Fruit fly (Drosophila melanogaster) whole organism, embryonic: ENCODE data around the gene CG6843.

Experiments
- Atf3 ChIP-seq: fragments of 200-800 bp; sonication (Bioruptor generic); optimal IDR thresholded peaks from 3 replicates; lab custom pipeline; 2016; ENCODE audit warnings: missing biosample characterization, missing genetic modification characterization
- CG10267 ChIP-seq: fragments of 200-800 bp; sonication (Bioruptor generic); optimal IDR thresholded peaks from 2 replicates; lab custom pipeline; 2018; ENCODE audit warnings: missing biosample characterization, mild to moderate bottlenecking, missing genetic modification characterization, moderate library complexity
- CG12104 ChIP-seq: fragments of 200-800 bp; sonication (Bioruptor generic); optimal IDR thresholded peaks from 3 replicates; lab custom pipeline; 2016; ENCODE audit warnings: missing biosample characterization, missing genetic modification characterization
- CG12219 ChIP-seq: fragments of 200-800 bp; sonication (Bioruptor generic); optimal IDR thresholded peaks from 3 replicates; lab custom pipeline; 2018; ENCODE audit warnings: missing biosample characterization, mild to moderate bottlenecking, missing genetic modification characterization
- CG12659 ChIP-seq: fragments of 200-800 bp; sonication (Bioruptor generic); optimal IDR thresholded peaks from 3 replicates; lab custom pipeline; 2017; ENCODE audit warnings: mild to moderate bottlenecking, missing biosample characterization, missing genetic modification reagents, missing genetic modification characterization
- CG13424 ChIP-seq: fragments of 200-800 bp; sonication (Bioruptor generic); optimal IDR thresholded peaks from 2 replicates; lab custom pipeline; 2019; ENCODE audit warnings: missing biosample characterization, mild to moderate bottlenecking, missing genetic modification characterization, moderate library complexity
- CG14014 ChIP-seq: fragments of 200-800 bp; sonication (Bioruptor generic); IDR thresholded peaks from 2 replicates; pipeline ENCODE4 v1.3.6; 2022; ENCODE audit warnings: missing biosample characterization, missing genetic modification characterization
- CG18599 ChIP-seq: fragments of 200-800 bp; sonication (Bioruptor generic); optimal IDR thresholded peaks from 3 replicates; lab custom pipeline; 2017; ENCODE audit warnings: missing biosample characterization, missing genetic modification characterization, mild to moderate bottlenecking, moderate library complexity, missing genetic modification reagents
- CG3163 ChIP-seq: fragments of 200-800 bp; sonication (Bioruptor generic); optimal IDR thresholded peaks from 3 replicates; lab custom pipeline; 2016; ENCODE audit warnings: missing biosample characterization, missing genetic modification characterization
- CG3995 ChIP-seq: fragments of 200-800 bp; sonication (Bioruptor generic); optimal IDR thresholded peaks from 3 replicates; lab custom pipeline; 2016; ENCODE audit warnings: missing biosample characterization, missing genetic modification characterization
- CG4854 ChIP-seq: fragments of 200-800 bp; sonication (Bioruptor generic); optimal IDR thresholded peaks from 2 replicates; lab custom pipeline; 2016; ENCODE audit warnings: missing biosample characterization, missing genetic modification characterization, inconsistent platforms
- CG6765 ChIP-seq: fragments of 200-800 bp; sonication (Bioruptor generic); optimal IDR thresholded peaks from 3 replicates; lab custom pipeline; 2017; ENCODE audit warnings: missing biosample characterization, mild to moderate bottlenecking, missing genetic modification characterization
- CG7928 ChIP-seq: fragments of 200-800 bp; sonication (Bioruptor generic); optimal IDR thresholded peaks from 2 replicates; lab custom pipeline; 2017; ENCODE audit warnings: missing biosample characterization, mild to moderate bottlenecking, missing genetic modification characterization
- CG9215 ChIP-seq: fragments of 200-800 bp; sonication (Bioruptor generic); IDR thresholded peaks from 2 replicates; pipeline ENCODE4 v1.3.6; 2022; ENCODE audit warnings: missing biosample characterization, missing genetic modification characterization
- CG9437 ChIP-seq: fragments of 200-800 bp; sonication (Bioruptor generic); optimal IDR thresholded peaks from 2 replicates; lab custom pipeline; 2018; ENCODE audit warnings: missing biosample characterization, mild to moderate bottlenecking, missing genetic modification characterization
- CG9609 ChIP-seq: fragments of 200-800 bp; sonication (Bioruptor generic); optimal IDR thresholded peaks from 3 replicates; lab custom pipeline; 2016; ENCODE audit warnings: missing biosample characterization, missing genetic modification characterization
- CG9727 ChIP-seq: fragments of 200-800 bp; sonication (Bioruptor generic); optimal IDR thresholded peaks from 3 replicates; lab custom pipeline; 2017; ENCODE audit warnings: missing biosample characterization, mild to moderate bottlenecking, missing genetic modification characterization
- CG9932 ChIP-seq: fragments of 200-800 bp; sonication (Bioruptor generic); IDR thresholded peaks from 2 replicates; pipeline ENCODE4 v1.3.6; 2022; ENCODE audit warnings: missing biosample characterization, missing genetic modification characterization
- CTCF ChIP-seq: fragments of 200-800 bp; sonication (Bioruptor generic); optimal IDR thresholded peaks from 2 replicates; lab custom pipeline; 2017; ENCODE audit warnings: missing biosample characterization, mild to moderate bottlenecking, missing genetic modification characterization, moderate library complexity
- Drgx ChIP-seq: fragments of 200-800 bp; sonication (Bioruptor generic); IDR thresholded peaks from 2 replicates; pipeline ENCODE4 v1.3.6; 2022; ENCODE audit warnings: missing biosample characterization, missing genetic modification characterization
- E2f2 ChIP-seq: fragments of 200-800 bp; sonication (Bioruptor generic); IDR thresholded peaks from 2 replicates; pipeline ENCODE4 v1.3.6; 2022; ENCODE audit warnings: missing biosample characterization, missing genetic modification characterization
- MTF-1 ChIP-seq: fragments of 200-800 bp; sonication (Bioruptor generic); optimal IDR thresholded peaks from 2 replicates; lab custom pipeline; 2018; ENCODE audit warnings: missing biosample characterization, mild to moderate bottlenecking, missing genetic modification characterization, borderline replicate concordance
- Med ChIP-seq: fragments of 200-800 bp; sonication (Bioruptor generic); peaks from one replicate; lab custom pipeline; 2016; ENCODE audit warnings: missing biosample characterization, missing genetic modification characterization, mild to moderate bottlenecking, inconsistent platforms, moderate library complexity
- NK7.1 ChIP-seq: fragments of 200-800 bp; sonication (Bioruptor generic); optimal IDR thresholded peaks from 3 replicates; lab custom pipeline; 2016; ENCODE audit warnings: missing biosample characterization, missing genetic modification characterization
- Neu2 ChIP-seq: fragments of 200-800 bp; sonication (Bioruptor generic); optimal IDR thresholded peaks from 3 replicates; lab custom pipeline; 2016; ENCODE audit warnings: missing biosample characterization, missing genetic modification characterization, borderline replicate concordance
- Ptx1 ChIP-seq: fragments of 200-800 bp; sonication (Bioruptor generic); IDR thresholded peaks from 2 replicates; pipeline ENCODE4 v1.3.6; 2022; ENCODE audit warnings: missing biosample characterization, missing genetic modification characterization
- Side ChIP-seq: fragments of 200-800 bp; sonication (Bioruptor generic); optimal IDR thresholded peaks from 2 replicates; lab custom pipeline; 2016; ENCODE audit warnings: missing biosample characterization, missing genetic modification characterization
- Sin3A ChIP-seq: fragments of >200 bp; optimal IDR thresholded peaks from 2 replicates; lab custom pipeline; 2018
- Sry-δ ChIP-seq: fragments of 200-800 bp; sonication (Bioruptor generic); optimal IDR thresholded peaks from 2 replicates; lab custom pipeline; 2016; ENCODE audit warnings: missing biosample characterization, missing genetic modification characterization
- Ssrp ChIP-seq: fragments of 200-800 bp; sonication (Bioruptor generic); optimal IDR thresholded peaks from 2 replicates; lab custom pipeline; 2018; ENCODE audit warnings: missing biosample characterization, mild to moderate bottlenecking, missing genetic modification characterization, moderate library complexity
- Vsx1 ChIP-seq: fragments of 200-800 bp; sonication (Bioruptor generic); optimal IDR thresholded peaks from 2 replicates; lab custom pipeline; 2017; ENCODE audit warnings: missing biosample characterization, mild to moderate bottlenecking, missing genetic modification characterization, missing genetic modification reagents
- az2 ChIP-seq: fragments of 200-800 bp; sonication (Bioruptor generic); optimal IDR thresholded peaks from 3 replicates; lab custom pipeline; 2016; ENCODE audit warnings: missing biosample characterization, missing genetic modification characterization
- cato ChIP-seq: fragments of 200-800 bp; sonication (Bioruptor generic); optimal IDR thresholded peaks from 2 replicates; lab custom pipeline; 2016; ENCODE audit warnings: missing biosample characterization, missing genetic modification characterization, borderline replicate concordance
- caup ChIP-seq: fragments of 200-800 bp; sonication (Bioruptor generic); optimal IDR thresholded peaks from 3 replicates; lab custom pipeline; 2017; ENCODE audit warnings: missing biosample characterization, mild to moderate bottlenecking, missing genetic modification characterization, moderate library complexity; ENCODE audit not compliant: severe bottlenecking
- chinmo ChIP-seq: fragments of 200-800 bp; sonication (Bioruptor generic); IDR thresholded peaks from 4 replicates; pipeline ENCODE4 v1.3.6; 2022; ENCODE audit warnings: missing biosample characterization, missing genetic modification characterization; ENCODE audit not compliant: partially characterized antibody
- corto ChIP-seq: fragments of 200-800 bp; sonication (Bioruptor generic); optimal IDR thresholded peaks from 2 replicates; lab custom pipeline; 2016; ENCODE audit warnings: missing biosample characterization, mild to moderate bottlenecking, missing genetic modification characterization, moderate library complexity
- disco-r ChIP-seq: fragments of 200-800 bp; sonication (Bioruptor generic); optimal IDR thresholded peaks from 2 replicates; lab custom pipeline; 2016; ENCODE audit warnings: missing biosample characterization, missing genetic modification characterization
- dmrt11E ChIP-seq: fragments of 200-800 bp; sonication (Bioruptor generic); optimal IDR thresholded peaks from 3 replicates; lab custom pipeline; 2018; ENCODE audit warnings: missing biosample characterization, mild to moderate bottlenecking, missing genetic modification characterization, moderate library complexity
- dpn ChIP-seq, 2 experiments: fragments of 200-800 bp; sonication (Bioruptor generic); optimal IDR thresholded peaks; 3 replicates each; lab custom pipeline; 2016; ENCODE audit warnings: missing biosample characterization in 2 of 2, missing genetic modification characterization in 2 of 2
- fd96Cb ChIP-seq: fragments of 200-800 bp; sonication (Bioruptor generic); optimal IDR thresholded peaks from 2 replicates; lab custom pipeline; 2018; ENCODE audit warnings: missing biosample characterization, mild to moderate bottlenecking, missing genetic modification characterization, moderate library complexity
- gt ChIP-seq: fragments of 200-800 bp; sonication (Bioruptor generic); IDR thresholded peaks from 2 replicates; pipeline ENCODE4 v1.3.6; 2022; ENCODE audit warnings: missing biosample characterization, missing genetic modification characterization
- inv ChIP-seq: fragments of 200-800 bp; sonication (Bioruptor generic); IDR thresholded peaks from 2 replicates; pipeline ENCODE4 v1.3.6; 2022; ENCODE audit warnings: missing biosample characterization, missing genetic modification characterization; ENCODE audit not compliant: partially characterized antibody
- p53 ChIP-seq: fragments of 200-800 bp; sonication (Bioruptor generic); optimal IDR thresholded peaks from 2 replicates; lab custom pipeline; 2016; ENCODE audit warnings: missing biosample characterization, missing genetic modification characterization
- salm ChIP-seq: fragments of 200-800 bp; sonication (Bioruptor generic); optimal IDR thresholded peaks from 2 replicates; lab custom pipeline; 2018; ENCODE audit warnings: missing biosample characterization, mild to moderate bottlenecking, missing genetic modification characterization
- shn ChIP-seq: fragments of 200-800 bp; sonication (Bioruptor generic); optimal IDR thresholded peaks from 3 replicates; lab custom pipeline; 2016; ENCODE audit warnings: missing biosample characterization, missing genetic modification characterization
- stwl ChIP-seq: fragments of 200-800 bp; sonication (Bioruptor generic); optimal IDR thresholded peaks from 3 replicates; lab custom pipeline; 2018; ENCODE audit warnings: missing biosample characterization, mild to moderate bottlenecking, missing genetic modification characterization, moderate library complexity
- trem ChIP-seq: fragments of 200-800 bp; optimal IDR thresholded peaks from 3 replicates; lab custom pipeline; 2019; ENCODE audit warnings: missing biosample characterization, mild to moderate bottlenecking, missing genetic modification characterization, moderate library complexity
- trh ChIP-seq: fragments of 200-800 bp; sonication (Bioruptor generic); optimal IDR thresholded peaks from 2 replicates; lab custom pipeline; 2016; ENCODE audit warnings: missing biosample characterization, missing genetic modification characterization
- ttk ChIP-seq: fragments of 200-800 bp; sonication (Bioruptor generic); IDR thresholded peaks from 2 replicates; pipeline ENCODE4 v2.1.2; 2022; ENCODE audit warnings: missing biosample characterization, missing genetic modification characterization
- vvl ChIP-seq: fragments of 200-800 bp; sonication (Bioruptor generic); IDR thresholded peaks from 2 replicates; pipeline ENCODE4 v1.3.6; 2022; ENCODE audit warnings: missing biosample characterization, missing genetic modification characterization
- wek ChIP-seq: fragments of 200-800 bp; sonication (Bioruptor generic); optimal IDR thresholded peaks from 3 replicates; lab custom pipeline; 2018; ENCODE audit warnings: missing biosample characterization, mild to moderate bottlenecking, missing genetic modification characterization, moderate library complexity

The CG6843 gene

DNA sequence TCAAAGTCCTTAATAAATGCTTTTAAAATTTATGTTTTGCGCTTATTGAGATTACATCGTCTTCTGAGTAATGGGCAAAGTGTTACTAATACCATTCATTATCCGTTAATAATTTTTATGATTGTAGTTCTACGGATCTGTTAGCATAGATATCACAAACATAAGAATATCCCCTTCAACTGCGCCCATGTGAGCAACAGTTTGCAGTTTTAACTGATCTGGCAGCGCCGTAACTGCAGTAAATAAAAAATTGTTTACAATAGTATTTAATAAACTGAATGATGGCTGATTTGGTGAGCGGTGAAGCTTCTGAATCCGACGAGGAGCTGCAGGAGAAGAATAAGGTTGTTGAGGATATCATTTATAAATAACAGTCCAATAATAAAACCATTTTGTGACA lies 31.4 kb upstream of the CG6843 start, which contains the start of gene Blos3 (continued):
- TF ChIP-seq cato (GFP tag; lab: Kevin White, UChicago) (peak; percentile 2), CG12659 (GFP tag; lab: Kevin White, UChicago) (peak; percentile 32), Drgx (GFP tag; lab: Robert Waterston, UW) (peak; percentile 27; the same call in 1 of the 2 replicates), CG10267 (tag; lab: Kevin White, UChicago) (peak; percentile 36), CG9932 (GFP tag; lab: Robert Waterston, UW) (0 out of 2 replicates have a peak, but pooled peaks have one; percentile 41), Sin3A (lab: Kevin White, UChicago) (no peak), E2f2 (GFP tag; lab: Robert Waterston, UW) (no peak), Ssrp (tag; lab: Kevin White, UChicago) (peak; percentile 39), MTF-1 (GFP tag; lab: Kevin White, UChicago) (peak; percentile 11), vvl (peak; percentile 41; the same call in 1 of the 2 replicates), CG9727 (GFP tag; lab: Kevin White, UChicago) (peak; percentile 32), CG3995 (GFP tag; lab: Kevin White, UChicago) (peak; percentile 1), inv (no peak), fd96Cb (tag; lab: Kevin White, UChicago) (peak; percentile 36), caup (GFP tag; lab: Kevin White, UChicago) (peak; percentile 23), Ptx1 (GFP tag; lab: Robert Waterston, UW) (peak; percentile 18; the same call in 1 of the 2 replicates), trem (tag; lab: Kevin White, UChicago) (peak; percentile 55), Neu2 (GFP tag; lab: Kevin White, UChicago) (no peak), CG12104 (peak; percentile 12), Atf3 (GFP tag; lab: Kevin White, UChicago) (peak; percentile 9), chinmo (GFP tag; lab: Robert Waterston, UW) (peak; percentile 69; the same call in 3 of the 4 replicates), CG7928 (GFP tag; lab: Kevin White, UChicago) (no peak), CTCF (peak; percentile 10), az2 (GFP tag; lab: Kevin White, UChicago) (peak; percentile 62), trh (GFP tag; lab: Kevin White, UChicago) (no peak), NK7.1 (no peak), Vsx1 (GFP tag; lab: Kevin White, UChicago) (no peak), Med (GFP tag; lab: Kevin White, UChicago) (peak; percentile 93), corto (GFP tag; lab: Kevin White, UChicago) (no peak), ttk (GFP tag; lab: Robert Waterston, UW) (peak; percentile 25; the same call in 1 of the 2 replicates), CG3163 (GFP tag; lab: Kevin White, UChicago) (peak; percentile 12), dmrt11E (tag; lab: Kevin White, UChicago) (peak; percentile 5), CG6765 (no peak), CG12219 (GFP tag; lab: Kevin White, UChicago) (peak; percentile 9), disco-r (GFP tag; lab: Kevin White, UChicago) (no peak), salm (tag; lab: Kevin White, UChicago) (peak; percentile 6), shn (GFP tag; lab: Kevin White, UChicago) (peak; percentile 49), CG9215 (GFP tag; lab: Robert Waterston, UW) (no peak; the same call in 1 of the 2 replicates), CG18599 (peak; percentile 57), wek (peak; percentile 73), dpn (GFP tag; optimal IDR thresholded peaks at IDR 0.05; lab: Kevin White, UChicago) (peak; percentile 43 to 56), CG13424 (peak; percentile 46), Sry-δ (GFP tag; lab: Kevin White, UChicago) (peak; percentile 29), CG4854 (GFP tag; lab: Kevin White, UChicago) (peak; percentile 52), CG14014 (0 out of 2 replicates have a peak, but pooled peaks have one; percentile 10), CG9437 (GFP tag; lab: Kevin White, UChicago) (peak; percentile 13), Side (GFP tag; lab: Kevin White, UChicago) (peak; percentile 65), p53 (GFP tag; lab: Kevin White, UChicago) (peak; percentile 4), CG9609 (GFP tag; lab: Kevin White, UChicago) (peak; percentile 27), gt (no peak), stwl (tag; lab: Kevin White, UChicago) (peak; percentile 72)
